In genomic region chr3L:7909695-7910463, dm6 we compare ENCODE assay signal across 3 fruit fly cellular contexts.
A peak's percentile ranks its signal among the peaks of the same experiment; 100 is the strongest.
TF ChIP-seq lines count a peak whose summit lies in the region.

No protein-coding gene starts in this region.

- no peak for TF ChIP-seq CTCF in whole organism, embryonic (GFP tag; optimal IDR thresholded peaks at IDR 0.05; lab: Kevin White, UChicago)

TF ChIP-seq in whole organism, embryonic, 481 proteins besides CTCF, POLR2A, EP300 and RAD21 (continues in another document):
- TF ChIP-seq slp2 (GFP tag; optimal IDR thresholded peaks at IDR 0.05; lab: Kevin White, UChicago) (no peak), CG4328 (GFP tag; optimal IDR thresholded peaks at IDR 0.05; lab: Kevin White, UChicago) (peak; percentile 14), emc (GFP tag; optimal IDR thresholded peaks at IDR 0.05; lab: Kevin White, UChicago) (no peak), CG6683 (GFP tag; optimal IDR thresholded peaks at IDR 0.05; lab: Kevin White, UChicago) (no peak), tna (GFP tag; IDR thresholded peaks at IDR 0.05; lab: Robert Waterston, UW; ENCODE audit: partially characterized antibody) (no peak), sima (GFP tag; optimal IDR thresholded peaks at IDR 0.05; lab: Kevin White, UChicago) (no peak), lbe (GFP tag; optimal IDR thresholded peaks at IDR 0.05; lab: Kevin White, UChicago) (no peak), lilli (GFP tag; optimal IDR thresholded peaks at IDR 0.05; lab: Kevin White, UChicago) (peak; percentile 32), CG12299 (tag; optimal IDR thresholded peaks at IDR 0.05; lab: Kevin White, UChicago) (no peak), kah (GFP tag; optimal IDR thresholded peaks at IDR 0.05; lab: Kevin White, UChicago) (no peak), HLH3B (GFP tag; IDR thresholded peaks at IDR 0.05; lab: Robert Waterston, UW) (no peak), pzg (GFP tag; optimal IDR thresholded peaks at IDR 0.05; lab: Kevin White, UChicago) (no peak), crp (GFP tag; optimal IDR thresholded peaks at IDR 0.05; lab: Kevin White, UChicago) (no peak), BEAF-32 (GFP tag; optimal IDR thresholded peaks at IDR 0.05; lab: Kevin White, UChicago) (no peak), stwl (tag; optimal IDR thresholded peaks at IDR 0.05; lab: Kevin White, UChicago) (no peak), Doc2 (GFP tag; IDR thresholded peaks at IDR 0.05; lab: Robert Waterston, UW) (no peak), odd (GFP tag; optimal IDR thresholded peaks at IDR 0.05; lab: Kevin White, UChicago) (no peak), ci (GFP tag; IDR thresholded peaks at IDR 0.05; lab: Robert Waterston, UW) (no peak), CG10565 (GFP tag; optimal IDR thresholded peaks at IDR 0.05; lab: Kevin White, UChicago) (no peak), fd96Cb (tag; optimal IDR thresholded peaks at IDR 0.05; lab: Kevin White, UChicago) (no peak), Six4 (GFP tag; optimal IDR thresholded peaks at IDR 0.05; lab: Kevin White, UChicago) (no peak), Sry-β (GFP tag; optimal IDR thresholded peaks at IDR 0.05; lab: Kevin White, UChicago) (no peak), Dref (GFP tag; IDR thresholded peaks at IDR 0.05; lab: Robert Waterston, UW) (0 out of 2 replicates have a peak, but pooled peaks have one; percentile 9), tio (GFP tag; optimal IDR thresholded peaks at IDR 0.05; lab: Kevin White, UChicago) (no peak), vvl (GFP tag; IDR thresholded peaks at IDR 0.05; lab: Robert Waterston, UW) (0 out of 2 replicates have a peak, but pooled peaks have one; percentile 16), Gsc (GFP tag; IDR thresholded peaks at IDR 0.05; lab: Robert Waterston, UW) (no peak), CG12155 (GFP tag; optimal IDR thresholded peaks at IDR 0.05; lab: Kevin White, UChicago) (peak; percentile 2), CG17829 (tag; optimal IDR thresholded peaks at IDR 0.05; lab: Kevin White, UChicago) (no peak), Opbp (GFP tag; IDR thresholded peaks at IDR 0.05; lab: Robert Waterston, UW; ENCODE audit: partially characterized antibody) (no peak), Hr51 (GFP tag; optimal IDR thresholded peaks at IDR 0.05; lab: Kevin White, UChicago) (peak in 1 of 2 experiments; percentile 15), CG14860 (GFP tag; IDR thresholded peaks at IDR 0.05; lab: Robert Waterston, UW; ENCODE audit: partially characterized antibody) (no peak)

TF ChIP-seq in whole organism, prepupa, 60 proteins besides CTCF, POLR2A, EP300 and RAD21:
- TF ChIP-seq CG8319 (GFP tag; optimal IDR thresholded peaks at IDR 0.05; lab: Kevin White, UChicago), result no peak
- 0 out of 3 replicates have a peak, but pooled peaks have one; percentile 27 for TF ChIP-seq eg (GFP tag; IDR thresholded peaks at IDR 0.05; lab: Robert Waterston, UW)
- TF ChIP-seq CG8119 (GFP tag; IDR thresholded peaks at IDR 0.05; lab: Robert Waterston, UW), result no peak
- no peak for TF ChIP-seq dsx (GFP tag; optimal IDR thresholded peaks at IDR 0.05; lab: Kevin White, UChicago; ENCODE audit: poor library complexity, severe bottlenecking)
- TF ChIP-seq CG11762 (GFP tag; optimal IDR thresholded peaks at IDR 0.05; lab: Kevin White, UChicago; ENCODE audit: insufficient read depth), result no peak
- peak; percentile 56 for TF ChIP-seq CG15336 (GFP tag; IDR thresholded peaks at IDR 0.05; lab: Robert Waterston, UW)
- TF ChIP-seq Eip78C (GFP tag; lab: Kevin White, UChicago), result peak; percentile 72
- TF ChIP-seq CG11294 (GFP tag; IDR thresholded peaks at IDR 0.05; lab: Robert Waterston, UW), result 0 out of 2 replicates have a peak, but pooled peaks have one; percentile 11
- no peak for TF ChIP-seq CG6276 (GFP tag; optimal IDR thresholded peaks at IDR 0.05; lab: Kevin White, UChicago)
- no peak for TF ChIP-seq fkh (GFP tag; optimal IDR thresholded peaks at IDR 0.05; lab: Kevin White, UChicago)
- TF ChIP-seq CG11902 (GFP tag; optimal IDR thresholded peaks at IDR 0.05; lab: Kevin White, UChicago), result no peak
- TF ChIP-seq CG6854 (GFP tag; optimal IDR thresholded peaks at IDR 0.05; lab: Kevin White, UChicago), result no peak
- TF ChIP-seq CG1621 (tag; optimal IDR thresholded peaks at IDR 0.05; lab: Kevin White, UChicago), result no peak
- no peak for TF ChIP-seq acj6 (GFP tag; optimal IDR thresholded peaks at IDR 0.05; lab: Kevin White, UChicago)
- peak; percentile 28 for TF ChIP-seq Hr4 (GFP tag; optimal IDR thresholded peaks at IDR 0.05; lab: Kevin White, UChicago)
- no peak for TF ChIP-seq CG6808 (GFP tag; optimal IDR thresholded peaks at IDR 0.05; lab: Kevin White, UChicago)
- TF ChIP-seq Gug (GFP tag; IDR thresholded peaks at IDR 0.05; lab: Robert Waterston, UW), result no peak
- TF ChIP-seq achi (GFP tag; optimal IDR thresholded peaks at IDR 0.05; lab: Kevin White, UChicago), result no peak
- no peak for TF ChIP-seq CG10669 (GFP tag; optimal IDR thresholded peaks at IDR 0.05; lab: Kevin White, UChicago)
- TF ChIP-seq salr (GFP tag; optimal IDR thresholded peaks at IDR 0.05; lab: Kevin White, UChicago), result peak in 1 of 2 experiments; percentile 32
- no peak for TF ChIP-seq Eip93F (GFP tag; optimal IDR thresholded peaks at IDR 0.05; lab: Kevin White, UChicago)
- peak; percentile 40 for TF ChIP-seq CG32006 (GFP tag; optimal IDR thresholded peaks at IDR 0.05; lab: Kevin White, UChicago)
- no peak for TF ChIP-seq CG6792 (GFP tag; optimal IDR thresholded peaks at IDR 0.05; lab: Kevin White, UChicago)
- peak; percentile 49 for TF ChIP-seq svp (GFP tag; lab: Kevin White, UChicago)
- no peak for TF ChIP-seq CG10631 (GFP tag; optimal IDR thresholded peaks at IDR 0.05; lab: Kevin White, UChicago)
- TF ChIP-seq Smox (GFP tag; optimal IDR thresholded peaks at IDR 0.05; lab: Kevin White, UChicago), result no peak

TF ChIP-seq in whole organism, pupa, 21 proteins besides CTCF, POLR2A, EP300 and RAD21:
- TF ChIP-seq CG14655 (GFP tag; optimal IDR thresholded peaks at IDR 0.05; lab: Kevin White, UChicago), result peak; percentile 24
- TF ChIP-seq Snoo (tag; optimal IDR thresholded peaks at IDR 0.05; lab: Kevin White, UChicago), result no peak
